Fruit fly (Drosophila melanogaster): Measurements from ENCODE around the gene CG31668.
A peak's percentile ranks its signal among the peaks of the same experiment; 100 is the strongest.

The CG31668 gene

dm6 chr2L:2175930-2176643 lies 29.9 kb downstream of the CG31668 start (continued):
- TF ChIP-seq Ravus (GFP tag; IDR thresholded peaks at IDR 0.05) (no peak; the same call in 1 of the 2 replicates), CoRest (tag; optimal IDR thresholded peaks at IDR 0.05) (peak; percentile 76), CG34422 (GFP tag; IDR thresholded peaks at IDR 0.05) (0 out of 3 replicates have a peak, but pooled peaks have one; percentile 33), CG16813 (GFP tag; IDR thresholded peaks at IDR 0.05; ENCODE audit: partially characterized antibody) (no peak), crp (GFP tag; optimal IDR thresholded peaks at IDR 0.05) (no peak), Scr (GFP tag; IDR thresholded peaks at IDR 0.05; ENCODE audit: partially characterized antibody) (no peak), CG10209 (GFP tag; optimal IDR thresholded peaks at IDR 0.05) (peak; percentile 36), CG15514 (GFP tag; optimal IDR thresholded peaks at IDR 0.05) (peak; percentile 49), CG9609 (GFP tag; optimal IDR thresholded peaks at IDR 0.05) (no peak), CG11456 (GFP tag; IDR thresholded peaks at IDR 0.05) (no peak), sens (GFP tag) (peak; percentile 74), jumu (GFP tag; optimal IDR thresholded peaks at IDR 0.05) (no peak), Spps (tag; optimal IDR thresholded peaks at IDR 0.05) (no peak), CG12299 (tag; optimal IDR thresholded peaks at IDR 0.05) (peak; percentile 5), Ssrp (tag; optimal IDR thresholded peaks at IDR 0.05) (peak; percentile 21), sqz (GFP tag; optimal IDR thresholded peaks at IDR 0.05) (peak; percentile 27), corto (GFP tag; optimal IDR thresholded peaks at IDR 0.05) (no peak), CG31441 (GFP tag; IDR thresholded peaks at IDR 0.05) (peak; percentile 58), Side (GFP tag; optimal IDR thresholded peaks at IDR 0.05) (no peak), sc (optimal IDR thresholded peaks at IDR 0.05) (no peak), sc (GFP tag; optimal IDR thresholded peaks at IDR 0.05) (no peak), hkb (optimal IDR thresholded peaks at IDR 0.05) (no peak), hkb (GFP tag; IDR thresholded peaks at IDR 0.05) (no peak), CG8478 (optimal IDR thresholded peaks at IDR 0.05) (no peak), fu2 (GFP tag; optimal IDR thresholded peaks at IDR 0.05) (peak; percentile 27), CG3407 (GFP tag; optimal IDR thresholded peaks at IDR 0.05) (no peak), z (GFP tag; IDR thresholded peaks at IDR 0.05) (no peak), Awh (GFP tag; IDR thresholded peaks at IDR 0.05) (no peak), stc (GFP tag; IDR thresholded peaks at IDR 0.05) (no peak), emc (GFP tag; optimal IDR thresholded peaks at IDR 0.05) (no peak), maf-S (GFP tag; optimal IDR thresholded peaks at IDR 0.05) (no peak), CG5953 (GFP tag; IDR thresholded peaks at IDR 0.05) (no peak), mam (GFP tag; optimal IDR thresholded peaks at IDR 0.05) (no peak), ab (GFP tag; optimal IDR thresholded peaks at IDR 0.05) (no peak), aop (GFP tag; IDR thresholded peaks at IDR 0.05) (peak; percentile 76; the same call in 1 of the 2 replicates), CG32772 (GFP tag; IDR thresholded peaks at IDR 0.05) (no peak), ham (GFP tag; IDR thresholded peaks at IDR 0.05) (no peak), Doc3 (GFP tag; IDR thresholded peaks at IDR 0.05; ENCODE audit: partially characterized antibody) (no peak), Ets65A (GFP tag) (no peak), CG13296 (GFP tag; optimal IDR thresholded peaks at IDR 0.05) (peak; percentile 68), bowl (GFP tag; IDR thresholded peaks at IDR 0.05) (no peak), odd (GFP tag; optimal IDR thresholded peaks at IDR 0.05) (peak; percentile 49), Lpt (GFP tag; optimal IDR thresholded peaks at IDR 0.05) (no peak), Hmx (GFP tag; optimal IDR thresholded peaks at IDR 0.05) (no peak), D19A (tag; optimal IDR thresholded peaks at IDR 0.05) (no peak), hth (optimal IDR thresholded peaks at IDR 0.05) (no peak), CG7987 (GFP tag; optimal IDR thresholded peaks at IDR 0.05) (no peak), CG8388 (GFP tag; optimal IDR thresholded peaks at IDR 0.05) (no peak), CG17359 (tag; optimal IDR thresholded peaks at IDR 0.05) (peak; percentile 23), CG13775 (GFP tag; optimal IDR thresholded peaks at IDR 0.05) (peak; percentile 41), Dp (GFP tag; optimal IDR thresholded peaks at IDR 0.05) (no peak), Sin3A (optimal IDR thresholded peaks at IDR 0.05) (no peak)
